Fruit fly (Drosophila melanogaster) S2 (cell line): ENCODE measurements around the gene CG11741.

Experiments
- CG8478 ChIP-seq: fragments of >200 bp; optimal IDR thresholded peaks from 2 replicates; lab custom pipeline; 2018
- CTCF ChIP-seq, 2 experiments: fragments of >200 bp; optimal IDR thresholded peaks; 2 replicates each; lab custom pipeline; 2018

- TF ChIP-seq CG8478 (lab: Kevin White, UChicago) (no peak), CTCF (optimal IDR thresholded peaks at IDR 0.05; lab: Kevin White, UChicago) (peak; percentile 47 to 53)
These were observed 44.1 kb downstream of the CG11741 start for dm6 chr3R:8484573-8484972.
